Worm (Caenorhabditis elegans): ENCODE data around the gene srx-135.

DNA sequence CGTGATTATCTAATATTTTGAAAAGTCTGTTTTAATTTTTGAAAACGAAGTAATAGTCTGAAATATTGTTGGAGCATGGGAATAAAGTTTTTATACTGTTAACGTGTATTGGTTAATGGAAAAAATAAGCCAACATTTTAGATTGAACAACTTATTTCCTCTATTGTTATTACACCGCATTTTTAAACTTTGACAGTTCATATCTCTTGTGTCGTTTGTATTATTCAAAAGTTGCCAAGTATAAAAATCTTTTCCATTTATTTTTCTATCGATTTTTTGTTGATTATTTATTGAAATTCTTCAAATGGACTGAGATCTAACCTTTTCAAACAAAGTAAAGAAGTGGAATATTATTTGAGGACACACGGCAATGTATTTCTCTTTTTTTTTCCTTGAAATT is 28.2 kb upstream of the srx-135 start, which contains the start of gene str-165:
- TF ChIP-seq lsy-2 (tag; optimal IDR thresholded peaks at IDR 0.05) (no peak), ama-1 (optimal IDR thresholded peaks at IDR 0.05) (no peak), sox-4 (tag; optimal IDR thresholded peaks at IDR 0.05) (no peak), fkh-10 (GFP tag; optimal IDR thresholded peaks at IDR 0.05) (no peak), lin-13 (GFP tag; optimal IDR thresholded peaks at IDR 0.05) (no peak), lin-39 (tag; optimal IDR thresholded peaks at IDR 0.05) (no peak), ztf-11 (tag; optimal IDR thresholded peaks at IDR 0.05) (no peak), fkh-4 (tag; optimal IDR thresholded peaks at IDR 0.05; ENCODE audit: borderline replicate concordance) (no peak), ces-1 (GFP tag; optimal IDR thresholded peaks at IDR 0.05) (no peak), lir-3 (tag; optimal IDR thresholded peaks at IDR 0.05; ENCODE audit: poor library complexity) (no peak), efl-1 (optimal IDR thresholded peaks at IDR 0.05) (no peak), efl-1 (GFP tag; optimal IDR thresholded peaks at IDR 0.05 in 1 of 2) (no peak)
